Fruit fly (Drosophila melanogaster) whole organism, wandering third instar larva: ENCODE measurements around the gene CG33116.

Experiments used
- CG32264 ChIP-seq: fragments of 200-800 bp; sonication (Bioruptor generic); optimal IDR thresholded peaks from 2 replicates; lab custom pipeline; 2016; ENCODE audit warnings: missing biosample characterization, missing genetic modification characterization
- CG9705 ChIP-seq: fragments of 200-800 bp; sonication (Bioruptor generic); optimal IDR thresholded peaks from 2 replicates; lab custom pipeline; 2018; ENCODE audit warnings: missing biosample characterization, mild to moderate bottlenecking, missing genetic modification characterization
- GATAd ChIP-seq: sonication (Bioruptor generic); optimal IDR thresholded peaks from 2 replicates; lab custom pipeline; 2016; ENCODE audit warnings: missing biosample characterization, missing genetic modification characterization
- HLH106 ChIP-seq: fragments of 200-800 bp; optimal IDR thresholded peaks from 3 replicates; lab custom pipeline; 2019; ENCODE audit warnings: missing biosample characterization, mild to moderate bottlenecking, missing genetic modification characterization, moderate library complexity
- Hr83 ChIP-seq: fragments of 200-300 bp; sonication (Bioruptor generic); optimal IDR thresholded peaks from 2 replicates; lab custom pipeline; 2016; ENCODE audit warnings: missing biosample characterization, mild to moderate bottlenecking, missing genetic modification characterization, moderate library complexity; ENCODE audit not compliant: poor library complexity, severe bottlenecking
- Jra ChIP-seq: sonication (Bioruptor generic); optimal IDR thresholded peaks from 2 replicates; lab custom pipeline; 2016; ENCODE audit warnings: missing biosample characterization, missing genetic modification characterization
- Mio ChIP-seq: sonication (Bioruptor generic); optimal IDR thresholded peaks from 2 replicates; lab custom pipeline; 2016; ENCODE audit warnings: missing biosample characterization, missing genetic modification characterization
- Myc ChIP-seq: fragments of >200 bp; optimal IDR thresholded peaks from 2 replicates; lab custom pipeline; 2017
- N ChIP-seq: fragments of >200 bp; optimal IDR thresholded peaks from 2 replicates; lab custom pipeline; 2018; ENCODE audit warnings: missing biosample characterization, missing external identifiers, missing genetic modification characterization
- OdsH ChIP-seq: fragments of 200-800 bp; sonication (Bioruptor generic); optimal IDR thresholded peaks from 2 replicates; lab custom pipeline; 2016; ENCODE audit warnings: missing biosample characterization, mild to moderate bottlenecking, missing genetic modification characterization
- Rel ChIP-seq, 2 experiments: fragments of 200-800 bp; sonication (Bioruptor generic) in 1 of 2; optimal IDR thresholded peaks; 2 replicates in 1 of 2; 3 replicates in 1 of 2; lab custom pipeline; 2016 to 2019; ENCODE audit warnings: mild to moderate bottlenecking in 2 of 2, missing biosample characterization in 2 of 2, missing genetic modification characterization in 2 of 2, moderate library complexity in 1 of 2
- Sp1 ChIP-seq: fragments of 200-800 bp; sonication (Bioruptor generic); optimal IDR thresholded peaks from 3 replicates; lab custom pipeline; 2019; ENCODE audit warnings: missing biosample characterization, mild to moderate bottlenecking, missing genetic modification characterization, moderate library complexity
- Vsx2 ChIP-seq: fragments of 200-300, 225-300 bp; sonication (Bioruptor generic); optimal IDR thresholded peaks from 2 replicates; lab custom pipeline; 2018; ENCODE audit warnings: missing biosample characterization, missing genetic modification characterization; ENCODE audit not compliant: partially characterized antibody
- br ChIP-seq: fragments of 200-800 bp; sonication (Bioruptor generic); optimal IDR thresholded peaks from 2 replicates; lab custom pipeline; 2016; ENCODE audit warnings: missing biosample characterization, missing genetic modification characterization
- brk ChIP-seq: fragments of 200-800 bp; sonication (Bioruptor generic); optimal IDR thresholded peaks from 2 replicates; lab custom pipeline; 2016; ENCODE audit warnings: missing biosample characterization, mild to moderate bottlenecking, missing genetic modification characterization
- dmrt93B ChIP-seq: fragments of 200-800 bp; sonication (Bioruptor generic); optimal IDR thresholded peaks from 2 replicates; lab custom pipeline; 2018; ENCODE audit warnings: missing biosample characterization, mild to moderate bottlenecking, missing genetic modification characterization
- ey ChIP-seq: fragments of 200-800 bp; sonication (Bioruptor generic); optimal IDR thresholded peaks from 2 replicates; lab custom pipeline; 2016; ENCODE audit warnings: missing biosample characterization, missing genetic modification characterization
- foxo ChIP-seq, 2 experiments: fragments of 200-800 bp; sonication (Bioruptor generic); optimal IDR thresholded peaks; 2 replicates in 1 of 2; 3 replicates in 1 of 2; lab custom pipeline; 2016 to 2017; ENCODE audit warnings: missing biosample characterization in 2 of 2, missing genetic modification characterization in 2 of 2
- fru ChIP-seq: fragments of 200-800 bp; sonication (Bioruptor generic); optimal IDR thresholded peaks from 3 replicates; lab custom pipeline; 2016; ENCODE audit warnings: missing biosample characterization, mild to moderate bottlenecking, missing genetic modification characterization
- h ChIP-seq: fragments of 200-800 bp; sonication (Bioruptor generic); optimal IDR thresholded peaks from 3 replicates; lab custom pipeline; 2016; ENCODE audit warnings: missing biosample characterization, mild to moderate bottlenecking, missing genetic modification characterization
- lola ChIP-seq: fragments of >200 bp; optimal IDR thresholded peaks from 2 replicates; lab custom pipeline; 2017; ENCODE audit warnings: missing biosample characterization, missing genetic modification characterization
- psq ChIP-seq: fragments of 200-800 bp; sonication (Bioruptor generic); optimal IDR thresholded peaks from 3 replicates; lab custom pipeline; 2017; ENCODE audit warnings: missing biosample characterization, mild to moderate bottlenecking, missing genetic modification characterization, moderate library complexity
- rgr ChIP-seq: fragments of 200-800 bp; sonication (Bioruptor generic); optimal IDR thresholded peaks from 3 replicates; lab custom pipeline; 2016; ENCODE audit warnings: missing biosample characterization, mild to moderate bottlenecking, missing genetic modification characterization
- sv ChIP-seq: fragments of 200-800 bp; sonication (Bioruptor generic); optimal IDR thresholded peaks from 3 replicates; lab custom pipeline; 2016; ENCODE audit warnings: missing biosample characterization, missing genetic modification characterization
- tai ChIP-seq: sonication (Bioruptor generic); optimal IDR thresholded peaks from 2 replicates; lab custom pipeline; 2016; ENCODE audit warnings: missing biosample characterization, missing genetic modification characterization
- woc ChIP-seq: sonication (Bioruptor generic); optimal IDR thresholded peaks from 2 replicates; lab custom pipeline; 2016; ENCODE audit warnings: missing biosample characterization, mild to moderate bottlenecking, missing genetic modification characterization

The CG33116 gene

DNA sequence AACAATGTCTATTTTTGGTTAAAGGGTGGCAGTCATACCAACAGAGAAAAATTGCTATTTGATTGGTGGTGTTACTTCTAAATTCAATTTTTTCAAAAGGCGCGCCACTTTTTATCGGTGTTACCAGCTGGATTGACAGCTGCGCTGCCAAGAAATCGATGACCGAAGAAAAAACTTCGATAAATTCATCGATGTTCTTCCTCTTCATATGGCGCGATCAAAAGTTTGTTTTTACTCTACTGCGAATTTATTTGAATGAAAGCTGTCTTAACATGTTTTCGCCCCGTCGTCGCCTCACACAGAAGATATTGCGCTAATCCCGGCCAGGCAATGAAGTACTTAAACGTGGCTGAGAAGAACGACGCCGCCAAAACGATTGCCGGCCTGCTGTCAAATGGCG, 35.3 kb upstream of the CG33116 start, which contains the start of gene Top3alpha:
Gene Top3alpha, plus strand, starts transcription at position 186 of the 400 bp plus-strand sequence.
- TF ChIP-seq br (GFP tag; lab: Kevin White, UChicago) = no peak
- no peak for TF ChIP-seq Rel (GFP tag; optimal IDR thresholded peaks at IDR 0.05; lab: Kevin White, UChicago)
- peak; percentile 33 for TF ChIP-seq Rel (tag; optimal IDR thresholded peaks at IDR 0.05; lab: Kevin White, UChicago)

DNA sequence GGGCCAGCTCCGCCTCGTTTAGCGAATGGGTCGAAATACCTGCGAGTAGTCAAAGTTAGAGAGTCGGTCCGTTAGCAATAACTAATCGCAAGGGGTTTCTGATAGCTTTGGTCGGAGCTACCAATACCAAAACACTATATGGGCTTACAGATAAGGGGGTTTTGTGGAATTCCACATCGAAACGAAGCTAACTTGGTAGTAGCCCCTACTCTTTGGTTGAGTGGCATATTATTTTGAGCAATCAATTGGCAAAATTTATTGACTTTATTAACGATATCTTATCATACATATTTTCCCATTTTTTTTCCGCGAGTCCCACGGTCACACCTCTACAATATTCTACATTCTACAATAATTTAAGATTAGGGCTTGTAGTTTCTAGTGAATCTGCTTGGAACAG, 27.0 kb upstream of the CG33116 start:
- TF ChIP-seq OdsH (GFP tag; lab: Kevin White, UChicago) = no peak
- no peak for TF ChIP-seq Sp1 (GFP tag; lab: Kevin White, UChicago)
- TF ChIP-seq fru (GFP tag; lab: Kevin White, UChicago) = no peak
- no peak for TF ChIP-seq Rel (GFP tag; optimal IDR thresholded peaks at IDR 0.05; lab: Kevin White, UChicago)
- peak; percentile 89 for TF ChIP-seq Rel (tag; optimal IDR thresholded peaks at IDR 0.05; lab: Kevin White, UChicago)

DNA sequence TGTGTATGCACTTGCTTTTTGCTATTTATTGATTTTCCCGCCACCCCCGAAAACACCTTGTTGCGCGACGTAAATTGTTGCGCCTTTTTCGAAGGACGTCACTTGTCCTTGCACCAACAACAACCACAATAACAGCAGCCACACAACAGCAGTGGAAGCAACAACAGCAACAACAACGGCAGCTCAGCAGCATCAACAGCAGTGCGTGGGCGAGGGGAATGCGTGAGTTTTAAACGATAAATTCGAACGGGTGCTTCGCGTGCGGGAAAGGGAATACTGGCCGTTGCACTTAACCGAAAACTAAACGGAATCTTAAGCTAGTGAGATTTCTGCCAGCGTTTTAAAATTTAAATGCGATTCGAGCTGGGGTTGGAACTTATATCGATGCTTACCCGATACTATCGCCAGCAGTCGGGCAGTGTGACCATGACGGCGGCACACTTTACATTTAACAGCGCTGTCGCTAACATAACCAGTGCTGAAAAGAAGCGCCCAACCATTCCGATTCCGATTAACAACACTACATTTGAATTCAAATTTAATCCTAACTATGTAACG, 24.8 kb upstream of the CG33116 start, which contains the start of gene cyst:
Gene cyst, minus strand, starts transcription at position 404 of the 558 bp plus-strand sequence.
- TF ChIP-seq Vsx2 (GFP tag; lab: Kevin White, UChicago) (no peak), CG32264 (GFP tag; lab: Kevin White, UChicago) (peak; percentile 13), Jra (GFP tag; lab: Kevin White, UChicago) (no peak), GATAd (GFP tag; lab: Kevin White, UChicago) (no peak), rgr (GFP tag; lab: Kevin White, UChicago) (peak; percentile 57), Mio (GFP tag; lab: Kevin White, UChicago) (no peak), dmrt93B (GFP tag; lab: Kevin White, UChicago) (no peak), CG9705 (GFP tag; lab: Kevin White, UChicago) (peak; percentile 30), fru (GFP tag; lab: Kevin White, UChicago) (peak; percentile 52), Myc (lab: Kevin White, UChicago) (peak; percentile 19), foxo (GFP tag; optimal IDR thresholded peaks at IDR 0.05; lab: Kevin White, UChicago) (peak in 1 of 2 experiments; percentile 66), br (GFP tag; lab: Kevin White, UChicago) (peak; percentile 42), h (GFP tag; lab: Kevin White, UChicago) (peak; percentile 73), ey (GFP tag; lab: Kevin White, UChicago) (peak; percentile 42), sv (peak; percentile 16), OdsH (GFP tag; lab: Kevin White, UChicago) (peak; percentile 43), tai (GFP tag; lab: Kevin White, UChicago) (no peak), Hr83 (GFP tag; lab: Kevin White, UChicago) (peak; percentile 92)

DNA sequence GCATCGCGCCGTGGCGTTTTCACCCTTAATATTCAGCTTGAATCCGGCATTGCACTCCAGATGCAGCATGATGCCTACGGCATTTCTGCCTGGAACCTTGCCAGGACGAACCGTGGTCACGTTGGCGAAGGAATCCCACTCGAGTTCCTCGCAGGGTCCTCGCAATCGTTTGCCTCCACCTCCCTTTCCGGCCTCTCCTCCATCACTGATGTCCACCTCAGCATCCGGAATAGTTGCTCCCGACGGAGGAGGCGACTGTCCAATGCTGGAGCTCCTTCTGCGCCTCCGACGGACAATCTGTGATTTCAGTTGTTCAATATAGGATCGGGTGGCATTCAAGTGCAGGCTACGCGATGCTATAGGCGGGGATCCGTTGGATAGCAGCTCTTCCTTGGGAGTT, 21.1 kb upstream of the CG33116 start:
- TF ChIP-seq CG9705 (GFP tag; lab: Kevin White, UChicago) = no peak
- TF ChIP-seq foxo (GFP tag; optimal IDR thresholded peaks at IDR 0.05; lab: Kevin White, UChicago) = no peak
- TF ChIP-seq brk (GFP tag; lab: Kevin White, UChicago) = no peak
- no peak for TF ChIP-seq sv
- no peak for TF ChIP-seq GATAd (GFP tag; lab: Kevin White, UChicago)
- TF ChIP-seq N = no peak

DNA sequence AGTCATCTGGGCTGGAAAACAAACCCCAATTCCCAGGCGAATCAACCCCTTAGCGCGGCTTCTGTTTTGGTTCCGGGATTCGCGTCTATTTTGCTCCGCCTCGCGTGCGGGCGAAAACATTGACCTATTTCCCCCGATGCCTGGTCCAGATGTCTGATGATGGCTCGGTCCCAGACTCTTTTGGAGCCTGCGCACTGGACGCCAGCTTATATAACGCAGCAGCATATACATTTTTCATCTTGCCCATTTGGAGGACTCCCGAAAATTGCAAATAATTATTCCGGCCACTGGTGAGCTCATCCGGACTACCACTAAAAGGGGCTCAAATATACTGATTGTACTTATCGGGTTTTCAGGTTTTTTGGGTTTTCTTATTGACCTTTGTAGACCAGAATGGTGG, 17.2 kb upstream of the CG33116 start:
- no peak for TF ChIP-seq brk (GFP tag; lab: Kevin White, UChicago)
- peak; percentile 34 for TF ChIP-seq psq (GFP tag; lab: Kevin White, UChicago)

DNA sequence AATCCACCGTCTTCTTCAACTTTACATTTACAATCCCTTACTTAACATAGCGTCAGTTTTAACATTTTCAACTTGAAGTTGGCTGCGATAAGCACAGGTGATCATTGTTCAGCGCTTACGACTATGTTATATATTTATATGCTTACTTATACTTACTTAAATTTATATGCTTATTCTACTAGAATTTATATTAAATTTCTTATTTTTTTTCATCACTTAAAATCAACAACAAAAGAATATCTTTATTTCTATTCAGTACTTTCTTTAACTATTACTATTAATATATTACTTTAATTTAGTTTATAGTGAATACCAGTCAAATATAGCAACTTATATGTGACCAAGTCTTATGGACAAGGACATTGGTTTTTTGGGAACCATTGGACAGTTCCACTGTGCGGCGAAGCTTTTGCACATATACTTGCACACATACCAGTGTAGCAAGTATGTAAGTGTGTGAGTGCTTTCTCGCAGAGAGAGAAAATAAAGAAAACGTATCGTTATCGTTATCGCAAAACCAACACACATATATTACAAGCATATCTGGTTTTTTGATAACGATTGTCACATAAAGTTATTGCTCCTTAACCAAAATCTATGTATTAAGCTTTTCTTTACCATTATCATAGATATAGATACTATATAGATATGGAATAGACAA, 16.0 kb upstream of the CG33116 start, which contains the start of gene Hasp:
Gene Hasp, minus strand, starts transcription at position 51 of the 661 bp plus-strand sequence.
- no peak for TF ChIP-seq lola
- TF ChIP-seq woc (GFP tag; lab: Kevin White, UChicago) = no peak
- TF ChIP-seq HLH106 = peak; percentile 17
